Fruit fly (Drosophila melanogaster) whole organism, embryonic: ENCODE data around the gene Urm1.

ENCODE experiments used
- Awh ChIP-seq: fragments of 200-800 bp; sonication (Bioruptor generic); IDR thresholded peaks from 2 replicates; pipeline ENCODE4, ENCODE4 v1.3.6; 2022; ENCODE audit warnings: missing biosample characterization, missing genetic modification characterization
- Bdp1 ChIP-seq: fragments of 200-800 bp; sonication (Bioruptor generic); optimal IDR thresholded peaks from 3 replicates; lab custom pipeline; 2016; ENCODE audit warnings: missing biosample characterization, missing genetic modification characterization
- CG10267 ChIP-seq: fragments of 200-800 bp; sonication (Bioruptor generic); optimal IDR thresholded peaks from 2 replicates; lab custom pipeline; 2018; ENCODE audit warnings: missing biosample characterization, mild to moderate bottlenecking, missing genetic modification characterization, moderate library complexity
- CG10431 ChIP-seq: fragments of 200-800 bp; sonication (Bioruptor generic); optimal IDR thresholded peaks from 3 replicates; lab custom pipeline; 2018; ENCODE audit warnings: missing biosample characterization, mild to moderate bottlenecking, missing genetic modification characterization
- CG10543 ChIP-seq: fragments of 200-800 bp; sonication (Bioruptor generic); optimal IDR thresholded peaks from 3 replicates; lab custom pipeline; 2017; ENCODE audit warnings: missing biosample characterization, mild to moderate bottlenecking, missing genetic modification characterization, moderate library complexity
- CG10959 ChIP-seq: fragments of 200-800 bp; sonication (Bioruptor generic); IDR thresholded peaks from 2 replicates; pipeline ENCODE4 v1.3.6; 2022; ENCODE audit warnings: missing biosample characterization, missing genetic modification characterization
- CG11696 ChIP-seq: fragments of 200-800 bp; sonication (Bioruptor generic); IDR thresholded peaks from 2 replicates; pipeline ENCODE4 v1.3.6; 2022; ENCODE audit warnings: missing biosample characterization, missing genetic modification characterization
- CG13775 ChIP-seq: fragments of 200-800 bp; sonication (Bioruptor generic); optimal IDR thresholded peaks from 3 replicates; lab custom pipeline; 2017; ENCODE audit warnings: missing biosample characterization, mild to moderate bottlenecking, missing genetic modification characterization
- CG14441 ChIP-seq: fragments of 200-800 bp; sonication (Bioruptor generic); IDR thresholded peaks from 2 replicates; pipeline ENCODE4 v1.3.6; 2022; ENCODE audit warnings: missing biosample characterization, missing genetic modification characterization
- CG15696 ChIP-seq: fragments of 200-800 bp; sonication (Bioruptor generic); optimal IDR thresholded peaks from 2 replicates; lab custom pipeline; 2019; ENCODE audit warnings: missing biosample characterization, mild to moderate bottlenecking, missing genetic modification characterization, moderate library complexity
- CG2199 ChIP-seq: fragments of 200-800 bp; sonication (Bioruptor generic); IDR thresholded peaks from 3 replicates; pipeline ENCODE4 v1.3.6; 2022; ENCODE audit warnings: missing biosample characterization, missing genetic modification characterization
- CG3726 ChIP-seq: fragments of 200-800 bp; sonication (Bioruptor generic); IDR thresholded peaks from 3 replicates; pipeline ENCODE4, ENCODE4 v1.3.6; 2022; ENCODE audit warnings: missing biosample characterization, missing genetic modification characterization
- CG3838 ChIP-seq: fragments of 200-800 bp; sonication (Bioruptor generic); optimal IDR thresholded peaks from 3 replicates; lab custom pipeline; 2016; ENCODE audit warnings: missing biosample characterization, missing genetic modification characterization
- CG6765 ChIP-seq: fragments of 200-800 bp; sonication (Bioruptor generic); optimal IDR thresholded peaks from 3 replicates; lab custom pipeline; 2017; ENCODE audit warnings: missing biosample characterization, mild to moderate bottlenecking, missing genetic modification characterization
- CG6813 ChIP-seq: fragments of 200-800 bp; sonication (Bioruptor generic); optimal IDR thresholded peaks from 2 replicates; lab custom pipeline; 2017; ENCODE audit warnings: missing biosample characterization, missing genetic modification characterization, mild to moderate bottlenecking, moderate library complexity, missing genetic modification reagents
- CG7928 ChIP-seq: fragments of 200-800 bp; sonication (Bioruptor generic); optimal IDR thresholded peaks from 2 replicates; lab custom pipeline; 2017; ENCODE audit warnings: missing biosample characterization, mild to moderate bottlenecking, missing genetic modification characterization
- Deaf1 ChIP-seq: fragments of 200-800 bp; optimal IDR thresholded peaks from 3 replicates; lab custom pipeline; 2019; ENCODE audit warnings: missing biosample characterization, mild to moderate bottlenecking, missing genetic modification characterization, moderate library complexity
- Drgx ChIP-seq: fragments of 200-800 bp; sonication (Bioruptor generic); IDR thresholded peaks from 2 replicates; pipeline ENCODE4 v1.3.6; 2022; ENCODE audit warnings: missing biosample characterization, missing genetic modification characterization
- E2f2 ChIP-seq: fragments of 200-800 bp; sonication (Bioruptor generic); IDR thresholded peaks from 2 replicates; pipeline ENCODE4 v1.3.6; 2022; ENCODE audit warnings: missing biosample characterization, missing genetic modification characterization
- Hand ChIP-seq: fragments of 200-800 bp; sonication (Bioruptor generic); optimal IDR thresholded peaks from 2 replicates; lab custom pipeline; 2017; ENCODE audit warnings: mild to moderate bottlenecking, missing biosample characterization, missing genetic modification reagents, missing genetic modification characterization
- Hr39 ChIP-seq: fragments of >200 bp; optimal IDR thresholded peaks from 2 replicates; lab custom pipeline; 2017
- Hr78 ChIP-seq, 2 experiments: fragments of 200-800 bp in 1 of 2; fragments of >200 bp in 1 of 2; sonication (Bioruptor generic) in 1 of 2; optimal IDR thresholded peaks; 2 replicates each; lab custom pipeline; 2017 to 2019; ENCODE audit warnings: missing biosample characterization in 2 of 2, missing genetic modification characterization in 2 of 2, mild to moderate bottlenecking in 1 of 2, moderate library complexity in 1 of 2
- NFAT ChIP-seq: fragments of 200-800 bp; sonication (Bioruptor generic); IDR thresholded peaks from 2 replicates; pipeline ENCODE4 v1.3.6; 2022; ENCODE audit warnings: missing biosample characterization, missing genetic modification characterization
- Scr ChIP-seq: fragments of 200-800 bp; sonication (Bioruptor generic); IDR thresholded peaks from 2 replicates; pipeline ENCODE4 v1.3.6; 2022; ENCODE audit warnings: missing biosample characterization, missing genetic modification characterization; ENCODE audit not compliant: partially characterized antibody
- Sin3A ChIP-seq: fragments of >200 bp; optimal IDR thresholded peaks from 2 replicates; lab custom pipeline; 2018
- Tbp ChIP-seq: fragments of >200 bp; optimal IDR thresholded peaks from 2 replicates; lab custom pipeline; 2018; ENCODE audit warnings: missing biosample characterization, missing genetic modification characterization
- ara ChIP-seq: fragments of 200-800 bp; sonication (Bioruptor generic); IDR thresholded peaks from 2 replicates; pipeline ENCODE4 v1.3.6; 2022; ENCODE audit warnings: missing biosample characterization, missing genetic modification characterization
- ase ChIP-seq: fragments of 200-800 bp; sonication (Bioruptor generic); IDR thresholded peaks from 3 replicates; pipeline ENCODE4 v1.3.6; 2022; ENCODE audit warnings: missing biosample characterization, missing genetic modification characterization
- bsh ChIP-seq, 2 experiments: fragments of 200-800 bp; sonication (Bioruptor generic); optimal IDR thresholded peaks; 2 replicates each; lab custom pipeline; 2017 to 2018; ENCODE audit warnings: mild to moderate bottlenecking in 2 of 2, missing biosample characterization in 2 of 2, missing genetic modification characterization in 2 of 2, moderate library complexity in 1 of 2
- disco-r ChIP-seq: fragments of 200-800 bp; sonication (Bioruptor generic); optimal IDR thresholded peaks from 2 replicates; lab custom pipeline; 2016; ENCODE audit warnings: missing biosample characterization, missing genetic modification characterization
- kni ChIP-seq: fragments of 200-800 bp; sonication (Bioruptor generic); optimal IDR thresholded peaks from 3 replicates; lab custom pipeline; 2017; ENCODE audit warnings: mild to moderate bottlenecking, missing biosample characterization, missing genetic modification reagents, missing genetic modification characterization
- lilli ChIP-seq: fragments of 200-800 bp; sonication (Bioruptor generic); optimal IDR thresholded peaks from 3 replicates; lab custom pipeline; 2016; ENCODE audit warnings: missing biosample characterization, missing genetic modification characterization
- pzg ChIP-seq: fragments of 200-800 bp; sonication (Bioruptor generic); optimal IDR thresholded peaks from 3 replicates; lab custom pipeline; 2018; ENCODE audit warnings: missing biosample characterization, mild to moderate bottlenecking, missing genetic modification characterization, moderate library complexity
- ranshi ChIP-seq: fragments of 200-800 bp; sonication (Bioruptor generic); IDR thresholded peaks from 2 replicates; pipeline ENCODE4 v1.3.6; 2022; ENCODE audit warnings: missing biosample characterization, missing genetic modification characterization
- seq ChIP-seq: fragments of 200-800 bp; sonication (Bioruptor generic); IDR thresholded peaks from 2 replicates; pipeline ENCODE4 v1.3.6; 2022; ENCODE audit warnings: missing biosample characterization, missing genetic modification characterization
- ssp ChIP-seq: fragments of 200-800 bp; sonication (Bioruptor generic); IDR thresholded peaks from 2 replicates; pipeline ENCODE4 v1.3.6; 2022; ENCODE audit warnings: missing biosample characterization, missing genetic modification characterization
- stc ChIP-seq: fragments of 200-800 bp; sonication (Bioruptor generic); IDR thresholded peaks from 2 replicates; pipeline ENCODE4 v1.3.6; 2022; ENCODE audit warnings: missing biosample characterization, missing genetic modification characterization
- tap ChIP-seq: fragments of 200-800 bp; optimal IDR thresholded peaks from 3 replicates; lab custom pipeline; 2019; ENCODE audit warnings: missing biosample characterization, mild to moderate bottlenecking, missing genetic modification characterization, moderate library complexity
- trem ChIP-seq: fragments of 200-800 bp; optimal IDR thresholded peaks from 3 replicates; lab custom pipeline; 2019; ENCODE audit warnings: missing biosample characterization, mild to moderate bottlenecking, missing genetic modification characterization, moderate library complexity
- tup ChIP-seq: fragments of 200-800 bp; sonication (Bioruptor generic); optimal IDR thresholded peaks from 2 replicates; lab custom pipeline; 2016; ENCODE audit warnings: missing biosample characterization, mild to moderate bottlenecking, missing genetic modification characterization, moderate library complexity
- zfh1 ChIP-seq: fragments of 200-800 bp; sonication (Bioruptor generic); IDR thresholded peaks from 3 replicates; pipeline ENCODE4 v1.3.6; 2022; ENCODE audit warnings: missing biosample characterization, missing genetic modification characterization

Urm1 gene

DNA sequence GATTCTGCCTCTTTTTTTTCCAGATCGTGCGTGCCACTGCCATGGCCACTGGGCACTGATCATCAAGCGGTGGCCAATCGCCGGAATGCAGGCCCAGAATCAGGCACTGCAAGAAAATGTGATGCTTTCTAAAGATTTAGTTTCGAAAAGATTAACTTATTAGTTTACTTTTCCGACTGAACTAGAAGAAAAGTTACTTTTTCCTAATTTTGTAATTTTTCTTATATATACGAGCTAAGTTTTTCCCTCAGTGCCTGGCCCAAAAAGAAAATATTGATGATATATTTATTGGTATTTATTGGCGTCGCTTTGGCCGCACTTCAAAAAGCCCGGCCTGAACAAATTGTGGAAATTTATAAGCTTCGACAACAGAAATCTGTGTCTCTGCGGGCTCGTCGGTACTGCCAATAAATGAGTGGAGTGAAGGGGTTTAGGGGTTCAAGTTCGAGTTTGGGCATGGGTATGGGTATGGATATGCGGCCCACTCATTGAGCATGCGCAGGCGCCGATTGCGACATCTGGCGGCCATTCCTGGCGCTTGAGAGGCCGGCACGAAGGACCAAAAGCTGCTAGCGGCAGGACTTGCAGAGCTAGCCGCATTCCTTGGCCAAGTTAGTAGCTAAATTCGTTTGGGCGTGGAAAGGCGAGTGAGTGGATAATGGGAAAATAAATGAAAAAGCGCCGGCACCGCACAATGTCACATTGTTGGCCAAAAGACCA lies 39.0 kb downstream of the Urm1 start (continued):
- TF ChIP-seq E2f2 (GFP tag; lab: Robert Waterston, UW): peak; percentile 19; the same call in 1 of the 2 replicates
- TF ChIP-seq ssp: no peak
- no peak for TF ChIP-seq seq (GFP tag; lab: Robert Waterston, UW)
- no peak for TF ChIP-seq trem
- peak in 1 of 2 experiments; percentile 41 for TF ChIP-seq bsh (GFP tag; optimal IDR thresholded peaks at IDR 0.05; lab: Kevin White, UChicago)
- no peak for TF ChIP-seq Tbp (GFP tag; lab: Kevin White, UChicago)
- no peak for TF ChIP-seq disco-r (GFP tag; lab: Kevin White, UChicago)
- no peak for TF ChIP-seq stc (GFP tag; lab: Robert Waterston, UW)
- TF ChIP-seq CG7928: no peak
- no peak for TF ChIP-seq CG11696 (GFP tag; lab: Robert Waterston, UW)
- no peak for TF ChIP-seq Bdp1
- TF ChIP-seq pzg (GFP tag; lab: Kevin White, UChicago): no peak
- TF ChIP-seq Deaf1: peak; percentile 25
- TF ChIP-seq Hr78 (GFP tag; optimal IDR thresholded peaks at IDR 0.05; lab: Kevin White, UChicago): no peak
- no peak for TF ChIP-seq NFAT (GFP tag; lab: Robert Waterston, UW)
- TF ChIP-seq CG14441 (GFP tag; lab: Robert Waterston, UW): 0 out of 2 replicates have a peak, but pooled peaks have one; percentile 25
- no peak for TF ChIP-seq kni
- TF ChIP-seq CG10431: no peak
- TF ChIP-seq CG15696 (tag; lab: Kevin White, UChicago): no peak
- TF ChIP-seq Hand (GFP tag; lab: Kevin White, UChicago): no peak
- no peak for TF ChIP-seq Scr (GFP tag; lab: Robert Waterston, UW)
- TF ChIP-seq Awh (GFP tag; lab: Robert Waterston, UW): peak; percentile 38; the same call in 1 of the 2 replicates
- TF ChIP-seq CG3838 (GFP tag; lab: Kevin White, UChicago): no peak
- no peak for TF ChIP-seq ase
- TF ChIP-seq lilli (GFP tag; lab: Kevin White, UChicago): no peak
- no peak for TF ChIP-seq CG6765 (GFP tag; lab: Kevin White, UChicago)
- no peak for TF ChIP-seq CG6813 (GFP tag; lab: Kevin White, UChicago)
- TF ChIP-seq tup (GFP tag; lab: Kevin White, UChicago): no peak
- peak; percentile 10; the same call in 1 of the 2 replicates for TF ChIP-seq CG10959 (GFP tag; lab: Robert Waterston, UW)
- no peak for TF ChIP-seq CG10267 (tag; lab: Kevin White, UChicago)
- TF ChIP-seq Hr39 (lab: Kevin White, UChicago): no peak

dm6 chr3L:7598329-7598728 lies 41.9 kb downstream of the Urm1 start:
- TF ChIP-seq CG2199 (GFP tag; lab: Robert Waterston, UW) (no peak), ara (GFP tag; lab: Robert Waterston, UW) (0 out of 2 replicates have a peak, but pooled peaks have one; percentile 25), ranshi (GFP tag; lab: Robert Waterston, UW) (peak; percentile 7; the same call in 1 of the 2 replicates), zfh1 (0 out of 3 replicates have a peak, but pooled peaks have one; percentile 37), CG13775 (no peak), Drgx (GFP tag; lab: Robert Waterston, UW) (peak; percentile 79), tap (tag; lab: Kevin White, UChicago) (no peak), Sin3A (lab: Kevin White, UChicago) (no peak), CG3726 (GFP tag; lab: Robert Waterston, UW) (0 out of 3 replicates have a peak, but pooled peaks have one; percentile 42), CG10543 (GFP tag; lab: Kevin White, UChicago) (no peak)
